Fruit fly (Drosophila melanogaster): Measurements from ENCODE around the gene CG3847.

The CG3847 gene

dm6 chrX:6330369-6330949, 16.4 kb upstream of the CG3847 start, which contains the start of gene CG42240 (continued):
- TF ChIP-seq insv (GFP tag; optimal IDR thresholded peaks at IDR 0.05) (peak in 1 of 2 experiments; percentile 64), shn (GFP tag; optimal IDR thresholded peaks at IDR 0.05) (peak; percentile 48), CG1024 (GFP tag; IDR thresholded peaks at IDR 0.05) (0 out of 2 replicates have a peak, but pooled peaks have one; percentile 9), CG12744 (GFP tag; optimal IDR thresholded peaks at IDR 0.05) (no peak), Sry-β (GFP tag; optimal IDR thresholded peaks at IDR 0.05) (peak; percentile 40), Hey (tag; optimal IDR thresholded peaks at IDR 0.05) (peak; percentile 25), schlank (tag; optimal IDR thresholded peaks at IDR 0.05) (peak; percentile 14), CG15696 (tag; optimal IDR thresholded peaks at IDR 0.05) (peak; percentile 71), sim (GFP tag; IDR thresholded peaks at IDR 0.05) (no peak), CG1832 (GFP tag; optimal IDR thresholded peaks at IDR 0.05) (no peak), CG31365 (tag; optimal IDR thresholded peaks at IDR 0.05) (peak; percentile 45), org-1 (GFP tag; optimal IDR thresholded peaks at IDR 0.05) (peak; percentile 92), dan (GFP tag; IDR thresholded peaks at IDR 0.05) (peak; percentile 4; the same call in 1 of the 2 replicates), Hr3 (GFP tag; optimal IDR thresholded peaks at IDR 0.05) (peak; percentile 90), stwl (tag; optimal IDR thresholded peaks at IDR 0.05) (no peak), CG1603 (tag; optimal IDR thresholded peaks at IDR 0.05) (peak; percentile 70), CG5180 (GFP tag; optimal IDR thresholded peaks at IDR 0.05) (peak; percentile 82), btn (GFP tag; optimal IDR thresholded peaks at IDR 0.05) (peak; percentile 51), hth (optimal IDR thresholded peaks at IDR 0.05) (no peak), CG6765 (GFP tag; optimal IDR thresholded peaks at IDR 0.05) (peak; percentile 85), CG13296 (GFP tag; optimal IDR thresholded peaks at IDR 0.05) (peak; percentile 92), Ptx1 (GFP tag; IDR thresholded peaks at IDR 0.05) (peak; percentile 88), CG18262 (tag; optimal IDR thresholded peaks at IDR 0.05) (peak; percentile 97), CG7357 (GFP tag; IDR thresholded peaks at IDR 0.05) (peak; percentile 76), gce (GFP tag; IDR thresholded peaks at IDR 0.05) (0 out of 3 replicates have a peak, but pooled peaks have one; percentile 10), gfzf (GFP tag; optimal IDR thresholded peaks at IDR 0.05) (no peak), Hand (GFP tag; optimal IDR thresholded peaks at IDR 0.05) (peak; percentile 88), CG4404 (GFP tag; IDR thresholded peaks at IDR 0.05) (peak; percentile 61), Hr39 (optimal IDR thresholded peaks at IDR 0.05) (no peak), CG16815 (GFP tag; optimal IDR thresholded peaks at IDR 0.05) (peak; percentile 70), CG10274 (GFP tag; optimal IDR thresholded peaks at IDR 0.05) (peak; percentile 86), Atf6 (GFP tag; IDR thresholded peaks at IDR 0.05) (peak; percentile 85), CG17912 (GFP tag; optimal IDR thresholded peaks at IDR 0.05) (no peak), bowl (GFP tag; IDR thresholded peaks at IDR 0.05) (peak; percentile 46; the same call in 1 of the 2 replicates), CG2202 (tag; optimal IDR thresholded peaks at IDR 0.05) (peak; percentile 79), Rfx (GFP tag; IDR thresholded peaks at IDR 0.05) (peak; percentile 78), CHES-1-like (GFP tag; optimal IDR thresholded peaks at IDR 0.05) (peak; percentile 77), CG6254 (GFP tag; optimal IDR thresholded peaks at IDR 0.05) (peak; percentile 87), p53 (GFP tag; optimal IDR thresholded peaks at IDR 0.05) (no peak), Hr78 (GFP tag; optimal IDR thresholded peaks at IDR 0.05) (peak in 1 of 2 experiments; percentile 88), Lhr (GFP tag; optimal IDR thresholded peaks at IDR 0.05) (peak; percentile 77), CG11504 (tag; optimal IDR thresholded peaks at IDR 0.05) (peak; percentile 94), CG12942 (GFP tag; optimal IDR thresholded peaks at IDR 0.05) (peak; percentile 81), CG12104 (GFP tag; optimal IDR thresholded peaks at IDR 0.05) (peak; percentile 91), Asciz (GFP tag; optimal IDR thresholded peaks at IDR 0.05) (peak; percentile 92), chif (GFP tag; optimal IDR thresholded peaks at IDR 0.05) (peak; percentile 80 to 87), Poxn (GFP tag; IDR thresholded peaks at IDR 0.05) (no peak), Neu2 (GFP tag; optimal IDR thresholded peaks at IDR 0.05; ENCODE audit: borderline replicate concordance) (no peak), NC2β (GFP tag; optimal IDR thresholded peaks at IDR 0.05) (peak; percentile 71), bsh (GFP tag; optimal IDR thresholded peaks at IDR 0.05) (peak; percentile 87 to 91)
